Fruit fly (Drosophila melanogaster) whole organism, embryonic: ENCODE results near the gene Abi.

Experiments
- B-H1 ChIP-seq: fragments of 200-800 bp; sonication (Bioruptor generic); IDR thresholded peaks from 3 replicates; pipeline ENCODE4 v1.3.6; 2022; ENCODE audit warnings: missing biosample characterization, missing genetic modification characterization
- Blimp-1 ChIP-seq: fragments of 200-800 bp; sonication (Bioruptor generic); optimal IDR thresholded peaks from 3 replicates; lab custom pipeline; 2018; ENCODE audit warnings: missing biosample characterization, missing genetic modification characterization, mild to moderate bottlenecking, moderate library complexity, missing genetic modification reagents
- CG1603 ChIP-seq: fragments of 200-800 bp; sonication (Bioruptor generic); optimal IDR thresholded peaks from 2 replicates; lab custom pipeline; 2019; ENCODE audit warnings: missing biosample characterization, mild to moderate bottlenecking, missing genetic modification characterization, moderate library complexity
- CG1792 ChIP-seq: fragments of 200-800 bp; sonication (Bioruptor generic); optimal IDR thresholded peaks from 2 replicates; lab custom pipeline; 2016; ENCODE audit warnings: missing biosample characterization, missing genetic modification characterization
- CG31224 ChIP-seq: fragments of 200-800 bp; sonication (Bioruptor generic); IDR thresholded peaks from 2 replicates; pipeline ENCODE4 v1.3.6; 2022; ENCODE audit warnings: missing biosample characterization, missing genetic modification characterization
- CG3281 ChIP-seq: fragments of 200-800 bp; sonication (Bioruptor generic); optimal IDR thresholded peaks from 3 replicates; lab custom pipeline; 2017; ENCODE audit warnings: missing biosample characterization, mild to moderate bottlenecking, missing genetic modification characterization
- CG4617 ChIP-seq: fragments of 200-800 bp; sonication (Bioruptor generic); optimal IDR thresholded peaks from 3 replicates; lab custom pipeline; 2016; ENCODE audit warnings: missing biosample characterization, missing genetic modification characterization, borderline replicate concordance
- CG8290 ChIP-seq, 3 experiments: fragments of 200-800 bp; sonication (Bioruptor generic); optimal IDR thresholded peaks; 2 replicates each; lab custom pipeline; 2016 to 2019; ENCODE audit warnings: missing biosample characterization in 3 of 3, missing genetic modification characterization in 3 of 3, mild to moderate bottlenecking in 2 of 3, moderate library complexity in 1 of 3
- CG8944 ChIP-seq: fragments of 200-800 bp; sonication (Bioruptor generic); optimal IDR thresholded peaks from 3 replicates; lab custom pipeline; 2016; ENCODE audit warnings: missing biosample characterization, missing genetic modification characterization
- CG9437 ChIP-seq: fragments of 200-800 bp; sonication (Bioruptor generic); optimal IDR thresholded peaks from 2 replicates; lab custom pipeline; 2018; ENCODE audit warnings: missing biosample characterization, mild to moderate bottlenecking, missing genetic modification characterization
- CHES-1-like ChIP-seq: fragments of 200-800 bp; sonication (Bioruptor generic); optimal IDR thresholded peaks from 2 replicates; lab custom pipeline; 2016; ENCODE audit warnings: missing biosample characterization, missing genetic modification characterization
- Dip2 ChIP-seq: fragments of 200-800 bp; sonication (Bioruptor generic); IDR thresholded peaks from 2 replicates; pipeline ENCODE4 v1.3.6; 2022; ENCODE audit warnings: missing biosample characterization, missing genetic modification characterization
- E2f1 ChIP-seq: fragments of 200-800 bp; sonication (Bioruptor generic); IDR thresholded peaks from 2 replicates; pipeline ENCODE4 v1.3.6; 2022; ENCODE audit warnings: missing biosample characterization, missing genetic modification characterization
- Fer1 ChIP-seq: fragments of 200-800 bp; sonication (Bioruptor generic); optimal IDR thresholded peaks from 2 replicates; lab custom pipeline; 2017; ENCODE audit warnings: missing biosample characterization, mild to moderate bottlenecking, missing genetic modification characterization
- HLH4C ChIP-seq: fragments of 200-800 bp; sonication (Bioruptor generic); IDR thresholded peaks from 3 replicates; pipeline ENCODE4 v1.3.6; 2022; ENCODE audit warnings: missing biosample characterization, missing genetic modification characterization; ENCODE audit not compliant: partially characterized antibody
- HLH54F ChIP-seq: fragments of 200-800 bp; sonication (Bioruptor generic); optimal IDR thresholded peaks from 3 replicates; lab custom pipeline; 2016; ENCODE audit warnings: missing biosample characterization, missing genetic modification characterization
- Hr39 ChIP-seq: fragments of >200 bp; optimal IDR thresholded peaks from 2 replicates; lab custom pipeline; 2017
- Hr78 ChIP-seq, 2 experiments: fragments of 200-800 bp in 1 of 2; fragments of >200 bp in 1 of 2; sonication (Bioruptor generic) in 1 of 2; optimal IDR thresholded peaks; 2 replicates each; lab custom pipeline; 2017 to 2019; ENCODE audit warnings: missing biosample characterization in 2 of 2, missing genetic modification characterization in 2 of 2, mild to moderate bottlenecking in 1 of 2, moderate library complexity in 1 of 2
- Mrtf ChIP-seq: fragments of 200-800 bp; sonication (Bioruptor generic); IDR thresholded peaks from 3 replicates; pipeline ENCODE4 v1.3.6; 2022; ENCODE audit warnings: missing biosample characterization, missing genetic modification characterization
- NFAT ChIP-seq: fragments of 200-800 bp; sonication (Bioruptor generic); IDR thresholded peaks from 2 replicates; pipeline ENCODE4 v1.3.6; 2022; ENCODE audit warnings: missing biosample characterization, missing genetic modification characterization
- Neu2 ChIP-seq: fragments of 200-800 bp; sonication (Bioruptor generic); optimal IDR thresholded peaks from 3 replicates; lab custom pipeline; 2016; ENCODE audit warnings: missing biosample characterization, missing genetic modification characterization, borderline replicate concordance
- Ravus ChIP-seq: fragments of 200-800 bp; sonication (Bioruptor generic); IDR thresholded peaks from 2 replicates; pipeline ENCODE4 v1.3.6; 2022; ENCODE audit warnings: missing biosample characterization, missing genetic modification characterization
- Stat92E ChIP-seq, 3 experiments: fragments of >200 bp in 2 of 3; fragments of 200-800 bp in 1 of 3; sonication (Bioruptor generic) in 1 of 3; optimal IDR thresholded peaks; 2 replicates each; lab custom pipeline; 2017 to 2019; ENCODE audit warnings: missing biosample characterization in 3 of 3, missing genetic modification characterization in 3 of 3, mild to moderate bottlenecking in 1 of 3, moderate library complexity in 1 of 3
- bbx ChIP-seq: fragments of 200-800 bp; sonication (Bioruptor generic); IDR thresholded peaks from 2 replicates; pipeline ENCODE4 v1.3.6; 2022; ENCODE audit warnings: missing biosample characterization, missing genetic modification characterization; ENCODE audit not compliant: partially characterized antibody
- chm ChIP-seq: fragments of 200-800 bp; sonication (Bioruptor generic); IDR thresholded peaks from 2 replicates; pipeline ENCODE4 v1.3.6; 2022; ENCODE audit warnings: missing biosample characterization, missing genetic modification characterization
- corto ChIP-seq: fragments of 200-800 bp; sonication (Bioruptor generic); optimal IDR thresholded peaks from 2 replicates; lab custom pipeline; 2016; ENCODE audit warnings: missing biosample characterization, mild to moderate bottlenecking, missing genetic modification characterization, moderate library complexity
- dmrt99B ChIP-seq: fragments of 200-800 bp; sonication (Bioruptor generic); optimal IDR thresholded peaks from 2 replicates; lab custom pipeline; 2018; ENCODE audit warnings: missing biosample characterization, mild to moderate bottlenecking, missing genetic modification characterization, moderate library complexity
- dpn ChIP-seq, 2 experiments: fragments of 200-800 bp; sonication (Bioruptor generic); optimal IDR thresholded peaks; 3 replicates each; lab custom pipeline; 2016; ENCODE audit warnings: missing biosample characterization in 2 of 2, missing genetic modification characterization in 2 of 2
- fd102C ChIP-seq: fragments of 200-800 bp; sonication (Bioruptor generic); optimal IDR thresholded peaks from 2 replicates; lab custom pipeline; 2018; ENCODE audit warnings: missing biosample characterization, mild to moderate bottlenecking, missing genetic modification characterization, moderate library complexity
- ftz-f1 ChIP-seq: fragments of 200-800 bp; sonication (Bioruptor generic); optimal IDR thresholded peaks from 2 replicates; lab custom pipeline; 2016; ENCODE audit warnings: missing biosample characterization, missing genetic modification characterization
- grau ChIP-seq: fragments of 200-800 bp; optimal IDR thresholded peaks from 3 replicates; lab custom pipeline; 2019; ENCODE audit warnings: missing biosample characterization, mild to moderate bottlenecking, missing genetic modification characterization, moderate library complexity
- pb ChIP-seq: fragments of 200-800 bp; sonication (Bioruptor generic); optimal IDR thresholded peaks from 3 replicates; lab custom pipeline; 2016; ENCODE audit warnings: missing biosample characterization, missing genetic modification characterization
- ro ChIP-seq: fragments of 200-800 bp; sonication (Bioruptor generic); IDR thresholded peaks from 2 replicates; pipeline ENCODE4 v1.3.6; 2022; ENCODE audit warnings: missing biosample characterization, missing genetic modification characterization
- sc ChIP-seq, 3 experiments: fragments of >200 bp in 2 of 3; fragments of 200-800 bp in 1 of 3; sonication (Bioruptor generic) in 1 of 3; optimal IDR thresholded peaks; 2 replicates in 2 of 3; 3 replicates in 1 of 3; lab custom pipeline; 2017; ENCODE audit warnings: mild to moderate bottlenecking in 1 of 3, missing biosample characterization in 1 of 3, missing genetic modification characterization in 1 of 3, missing genetic modification reagents in 1 of 3
- sens-2 ChIP-seq: fragments of 200-800 bp; sonication (Bioruptor generic); IDR thresholded peaks from 2 replicates; pipeline ENCODE4 v1.3.6; 2022; ENCODE audit warnings: missing biosample characterization, missing genetic modification characterization
- slp2 ChIP-seq: fragments of 200-800 bp; sonication (Bioruptor generic); optimal IDR thresholded peaks from 2 replicates; lab custom pipeline; 2016; ENCODE audit warnings: missing biosample characterization, missing genetic modification characterization
- wor ChIP-seq: fragments of 200-800 bp; sonication (Bioruptor generic); IDR thresholded peaks from 2 replicates; pipeline ENCODE4 v1.3.6; 2022; ENCODE audit warnings: missing biosample characterization, missing genetic modification characterization
- z ChIP-seq: fragments of 200-800 bp; sonication (Bioruptor generic); IDR thresholded peaks from 3 replicates; pipeline ENCODE4 v1.3.6; 2022; ENCODE audit warnings: missing biosample characterization, missing genetic modification characterization

The Abi gene

DNA sequence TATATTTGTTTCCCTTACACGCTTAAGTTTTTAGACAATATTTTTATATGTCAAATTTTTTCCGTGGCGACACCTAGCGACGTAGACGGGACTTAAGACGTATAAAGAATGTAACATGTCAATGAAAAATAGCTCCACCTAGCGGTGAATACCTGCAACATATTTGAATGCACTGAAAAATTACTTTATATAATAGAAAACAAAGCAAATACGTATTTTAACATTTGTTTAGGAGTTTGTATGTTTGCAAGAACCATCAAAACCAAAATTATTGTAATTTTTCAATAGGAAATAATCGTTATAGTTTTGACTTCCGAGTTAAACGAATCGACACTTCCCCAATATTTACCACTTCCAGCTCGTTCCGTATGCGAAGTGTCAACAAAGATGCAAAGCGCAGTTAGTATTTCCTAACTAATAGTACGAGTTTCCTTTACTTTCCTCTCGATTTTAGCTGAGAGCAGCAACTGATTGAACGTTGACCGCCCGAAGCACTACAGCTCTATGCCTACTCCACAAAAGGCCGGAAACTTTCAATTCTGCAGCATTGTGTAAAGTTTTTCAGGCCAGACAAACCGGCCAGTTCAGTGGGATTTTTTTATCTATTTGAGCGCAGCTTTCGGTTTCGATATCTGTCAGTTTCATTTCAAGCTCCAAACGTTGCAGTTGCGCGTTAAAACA lies 33.2 kb downstream of the Abi start, which contains the start of gene Npc2b (continued):
- TF ChIP-seq NFAT: peak; percentile 43; the same call in 1 of the 2 replicates
- TF ChIP-seq CG3281 (GFP tag; lab: Kevin White, UChicago): peak; percentile 17
- TF ChIP-seq pb (GFP tag; lab: Kevin White, UChicago): no peak
- no peak for TF ChIP-seq Dip2 (GFP tag; lab: Robert Waterston, UW)
- TF ChIP-seq chm (GFP tag; lab: Robert Waterston, UW): no peak
- TF ChIP-seq CG9437 (GFP tag; lab: Kevin White, UChicago): no peak
- TF ChIP-seq dpn (GFP tag; optimal IDR thresholded peaks at IDR 0.05; lab: Kevin White, UChicago): peak; percentile 54 to 76
- peak; percentile 38 for TF ChIP-seq CHES-1-like (GFP tag; lab: Kevin White, UChicago)
- TF ChIP-seq CG1792 (GFP tag; lab: Kevin White, UChicago): no peak
- TF ChIP-seq slp2 (GFP tag; lab: Kevin White, UChicago): no peak
- TF ChIP-seq Hr78 (GFP tag; optimal IDR thresholded peaks at IDR 0.05; lab: Kevin White, UChicago): no peak
- no peak for TF ChIP-seq Ravus (GFP tag; lab: Robert Waterston, UW)
- TF ChIP-seq ftz-f1 (GFP tag; lab: Kevin White, UChicago): no peak
- TF ChIP-seq Stat92E (GFP tag; optimal IDR thresholded peaks at IDR 0.05; lab: Kevin White, UChicago): peak in 1 of 3 experiments; percentile 3
- TF ChIP-seq B-H1 (GFP tag; lab: Robert Waterston, UW): no peak; the same call in 2 of the 3 replicates
- no peak for TF ChIP-seq CG31224
- no peak for TF ChIP-seq wor
- peak; percentile 59 for TF ChIP-seq Fer1 (GFP tag; lab: Kevin White, UChicago)
- TF ChIP-seq Blimp-1 (GFP tag; lab: Kevin White, UChicago): peak; percentile 68
- TF ChIP-seq CG8944 (GFP tag; lab: Kevin White, UChicago): peak; percentile 62
- no peak for TF ChIP-seq Neu2 (GFP tag; lab: Kevin White, UChicago)
- TF ChIP-seq sens-2: no peak
- no peak for TF ChIP-seq E2f1 (GFP tag; lab: Robert Waterston, UW)
- TF ChIP-seq HLH4C (GFP tag; lab: Robert Waterston, UW): no peak
- TF ChIP-seq ro (GFP tag; lab: Robert Waterston, UW): no peak
- TF ChIP-seq CG8290 (GFP tag; optimal IDR thresholded peaks at IDR 0.05; lab: Kevin White, UChicago): peak; percentile 28
- TF ChIP-seq CG8290 (tag; optimal IDR thresholded peaks at IDR 0.05; lab: Kevin White, UChicago): peak in 1 of 2 experiments; percentile 75
- TF ChIP-seq HLH54F: peak; percentile 58
- TF ChIP-seq CG1603: peak; percentile 55
- no peak for TF ChIP-seq Mrtf (GFP tag; lab: Robert Waterston, UW)
- peak; percentile 58 for TF ChIP-seq dmrt99B (tag; lab: Kevin White, UChicago)
- peak; percentile 43 for TF ChIP-seq CG4617 (GFP tag; lab: Kevin White, UChicago)
- no peak for TF ChIP-seq sc (optimal IDR thresholded peaks at IDR 0.05; lab: Kevin White, UChicago)
- peak; percentile 14 for TF ChIP-seq sc (GFP tag; optimal IDR thresholded peaks at IDR 0.05; lab: Kevin White, UChicago)
- peak; percentile 31 for TF ChIP-seq fd102C (GFP tag; lab: Kevin White, UChicago)
- TF ChIP-seq z (GFP tag; lab: Robert Waterston, UW): no peak
- no peak for TF ChIP-seq Hr39 (lab: Kevin White, UChicago)
- TF ChIP-seq grau (tag; lab: Kevin White, UChicago): peak; percentile 63
- TF ChIP-seq bbx (GFP tag; lab: Robert Waterston, UW): peak; percentile 53; the same call in 1 of the 2 replicates
- no peak for TF ChIP-seq corto (GFP tag; lab: Kevin White, UChicago)
